Worm (Caenorhabditis elegans) whole organism, L4 larva: Measurements from ENCODE around the gene flp-21.

Source experiments
- R02D3.7 ChIP-seq: fragments of 150-350 bp; sonication (generic microtip); optimal IDR thresholded peaks from 3 replicates; lab custom pipeline; 2014; ENCODE audit warnings: missing biosample characterization, missing genetic modification characterization
- nhr-76 ChIP-seq: fragments of 150-350 bp; optimal IDR thresholded peaks from 2 replicates; lab custom pipeline; 2014; ENCODE audit warnings: missing biosample characterization, missing genetic modification characterization

DNA sequence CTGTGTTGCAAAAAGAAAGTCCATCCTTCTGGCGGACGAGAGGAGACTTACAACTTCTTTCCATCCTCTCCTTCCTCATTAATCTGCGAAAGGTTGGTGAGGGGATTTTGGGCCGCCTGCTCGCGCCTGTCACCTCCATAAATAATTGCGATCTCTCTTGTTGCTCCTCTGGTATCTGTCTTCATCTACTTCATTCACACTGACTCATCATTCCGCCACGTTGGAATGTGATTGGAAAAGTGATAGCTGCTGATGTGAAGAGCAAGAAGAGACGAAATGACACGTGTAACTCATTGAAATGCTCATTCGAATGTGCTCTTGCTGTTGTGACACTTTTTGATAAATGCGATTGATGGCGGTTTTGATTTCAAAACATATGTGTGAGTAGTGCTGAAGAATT is 29.5 kb downstream of the flp-21 start:
- TF ChIP-seq nhr-76 (tag; lab: Kevin White, UChicago) (no peak), R02D3.7 (tag; lab: Kevin White, UChicago) (no peak)
